Worm (Caenorhabditis elegans): ENCODE results near the gene Y50D4C.6.

Gene Y50D4C.6

DNA sequence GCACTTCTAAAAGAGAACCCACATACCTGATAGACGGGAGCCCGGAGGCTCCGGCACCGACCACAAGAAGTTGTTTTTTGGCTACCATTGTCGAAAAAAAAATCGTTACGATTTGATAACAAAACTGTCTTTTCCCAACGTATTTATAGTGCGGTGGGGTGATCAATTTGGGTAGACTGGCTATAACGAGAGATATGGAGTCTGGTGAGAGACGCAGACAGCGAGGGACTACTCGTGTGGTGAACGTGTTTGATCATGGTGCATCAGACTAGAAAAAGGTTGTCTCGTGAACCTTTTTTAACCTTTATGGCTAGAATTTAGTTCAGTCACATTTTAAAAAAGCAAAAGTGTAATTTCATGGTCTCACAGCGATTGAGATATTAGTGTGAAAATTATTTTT is 46.2 kb downstream of the Y50D4C.6 start, which contains the start of gene fmo-5 (continued):
- no peak for TF ChIP-seq C34B4.2 (tag; optimal IDR thresholded peaks at IDR 0.05)
- no peak for TF ChIP-seq C04F5.9 (tag; optimal IDR thresholded peaks at IDR 0.05)
- peak; percentile 66 for TF ChIP-seq nhr-90 (tag; optimal IDR thresholded peaks at IDR 0.05; ENCODE audit: poor library complexity)
- peak in 3 of 6 experiments; percentile 18 to 60 (median 42) for TF ChIP-seq elt-3 (tag; optimal IDR thresholded peaks at IDR 0.05)
- no peak for TF ChIP-seq zag-1 (tag; optimal IDR thresholded peaks at IDR 0.05)
- TF ChIP-seq jun-1 (tag; optimal IDR thresholded peaks at IDR 0.05): no peak
- TF ChIP-seq lin-35 (GFP tag; optimal IDR thresholded peaks at IDR 0.05): peak; percentile 48 to 78
- peak; percentile 1 for TF ChIP-seq ztf-4 (tag; optimal IDR thresholded peaks at IDR 0.05)
- no peak for TF ChIP-seq nhr-76 (tag; optimal IDR thresholded peaks at IDR 0.05)
- TF ChIP-seq grh-1 (GFP tag; IDR thresholded peaks at IDR 0.05): 0 out of 2 replicates have a peak, but pooled peaks have one; percentile 35
- no peak for TF ChIP-seq nhr-19 (GFP tag; conservative IDR thresholded peaks at IDR 0.05)
- no peak for TF ChIP-seq nhr-237 (tag; optimal IDR thresholded peaks at IDR 0.05)
- TF ChIP-seq egl-13 (tag; optimal IDR thresholded peaks at IDR 0.05): no peak
- no peak for TF ChIP-seq lsy-2 (tag; optimal IDR thresholded peaks at IDR 0.05)
- TF ChIP-seq sup-37 (GFP tag; optimal IDR thresholded peaks at IDR 0.05): no peak
- TF ChIP-seq ceh-8 (GFP tag; optimal IDR thresholded peaks at IDR 0.05): no peak
- TF ChIP-seq Y116A8C.19 (tag; optimal IDR thresholded peaks at IDR 0.05; ENCODE audit: borderline replicate concordance): no peak
- TF ChIP-seq elt-2 (tag; optimal IDR thresholded peaks at IDR 0.05): peak; percentile 49
- TF ChIP-seq tlp-1 (tag; optimal IDR thresholded peaks at IDR 0.05): no peak
- TF ChIP-seq unc-86 (tag; optimal IDR thresholded peaks at IDR 0.05): no peak
- TF ChIP-seq mef-2 (tag; optimal IDR thresholded peaks at IDR 0.05): no peak
- no peak for TF ChIP-seq lin-39 (tag; optimal IDR thresholded peaks at IDR 0.05)
- TF ChIP-seq fkh-4 (tag; optimal IDR thresholded peaks at IDR 0.05; ENCODE audit: borderline replicate concordance): no peak
- TF ChIP-seq ceh-90 (tag; optimal IDR thresholded peaks at IDR 0.05): no peak
- no peak for TF ChIP-seq hlh-4 (tag; optimal IDR thresholded peaks at IDR 0.05)
- no peak for TF ChIP-seq dsc-1 (tag; optimal IDR thresholded peaks at IDR 0.05)
- TF ChIP-seq lir-3 (tag; optimal IDR thresholded peaks at IDR 0.05; ENCODE audit: poor library complexity): no peak
- peak; percentile 46 for TF ChIP-seq rnt-1 (tag; optimal IDR thresholded peaks at IDR 0.05)
- no peak for TF ChIP-seq unc-62 (GFP tag; optimal IDR thresholded peaks at IDR 0.05)
- TF ChIP-seq aly-2 (tag; optimal IDR thresholded peaks at IDR 0.05): no peak
- TF ChIP-seq isw-1 (GFP tag; IDR thresholded peaks at IDR 0.05): no peak
- TF ChIP-seq ceh-82 (tag; optimal IDR thresholded peaks at IDR 0.05): no peak
- TF ChIP-seq mdl-1 (tag; optimal IDR thresholded peaks at IDR 0.05): peak in 1 of 2 experiments; percentile 73
- TF ChIP-seq xbp-1 (tag; optimal IDR thresholded peaks at IDR 0.05): no peak
- no peak for TF ChIP-seq ceh-63 (GFP tag; optimal IDR thresholded peaks at IDR 0.05)

DNA sequence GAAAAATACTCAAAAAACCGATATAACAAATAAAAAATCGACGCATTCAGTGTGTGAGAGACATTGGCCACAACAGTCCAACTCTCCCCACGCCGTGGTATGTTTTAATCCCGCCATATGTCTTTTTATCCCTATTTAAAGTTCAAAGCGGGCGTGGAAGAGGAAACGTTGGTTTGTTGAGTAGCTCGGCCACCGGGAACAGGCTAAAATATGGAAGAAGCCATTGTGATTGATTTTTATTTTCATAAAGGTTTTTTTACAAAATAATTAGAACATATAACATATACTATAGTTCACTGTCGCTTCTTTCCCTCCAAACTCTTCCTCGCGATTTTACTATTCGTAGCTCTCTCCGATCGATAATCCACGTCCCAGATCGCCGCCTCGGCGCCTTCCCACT is 50.6 kb downstream of the Y50D4C.6 start, which contains the start of gene nas-32:
nas-32 (minus strand) TSS at position 101 of the 400 bp plus-strand sequence.
- TF ChIP-seq mep-1 (tag; optimal IDR thresholded peaks at IDR 0.05) (no peak), egl-13 (tag; optimal IDR thresholded peaks at IDR 0.05) (no peak), ceh-63 (GFP tag; optimal IDR thresholded peaks at IDR 0.05) (no peak), fos-1 (tag; optimal IDR thresholded peaks at IDR 0.05) (no peak), zag-1 (tag; optimal IDR thresholded peaks at IDR 0.05) (no peak), grh-1 (GFP tag; IDR thresholded peaks at IDR 0.05) (no peak), hlh-17 (GFP tag; optimal IDR thresholded peaks at IDR 0.05; ENCODE audit: borderline replicate concordance) (no peak), jun-1 (tag; optimal IDR thresholded peaks at IDR 0.05) (no peak)
